Fruit fly (Drosophila melanogaster) whole organism, adult: ENCODE data around the gene TwdlR.

Experiments
- CG1620 ChIP-seq: fragments of 200-800 bp; sonication (Bioruptor generic); optimal IDR thresholded peaks from 2 replicates; lab custom pipeline; 2016; ENCODE audit warnings: missing biosample characterization, missing genetic modification characterization
- CG33017 ChIP-seq: fragments of 200-800 bp; sonication (Bioruptor generic); optimal IDR thresholded peaks from 2 replicates; lab custom pipeline; 2018; ENCODE audit warnings: missing biosample characterization, mild to moderate bottlenecking, missing genetic modification characterization, moderate library complexity
- CG5204 ChIP-seq: fragments of 200-800 bp; sonication (Bioruptor generic); optimal IDR thresholded peaks from 2 replicates; lab custom pipeline; 2016; ENCODE audit warnings: missing biosample characterization, missing genetic modification characterization
- Crg-1 ChIP-seq: fragments of 200-800 bp; sonication (Bioruptor generic); optimal IDR thresholded peaks from 2 replicates; lab custom pipeline; 2016; ENCODE audit warnings: missing biosample characterization, missing genetic modification characterization
- Hr96 ChIP-seq: fragments of 200-800 bp; sonication (Bioruptor generic); optimal IDR thresholded peaks from 2 replicates; lab custom pipeline; 2016; ENCODE audit warnings: missing biosample characterization, missing genetic modification characterization
- bab1 ChIP-seq: fragments of 200-800 bp; sonication (Bioruptor generic); optimal IDR thresholded peaks from 3 replicates; lab custom pipeline; 2019; ENCODE audit warnings: missing biosample characterization, mild to moderate bottlenecking, missing genetic modification characterization, moderate library complexity
- kay ChIP-seq: fragments of 200-800 bp; sonication (Bioruptor generic); peaks from one replicate; lab custom pipeline; 2016; ENCODE audit warnings: missing biosample characterization, missing genetic modification characterization, borderline replicate concordance
- pad ChIP-seq: fragments of 200-800 bp; sonication (Bioruptor generic); optimal IDR thresholded peaks from 3 replicates; lab custom pipeline; 2017; ENCODE audit warnings: missing biosample characterization, missing genetic modification characterization, mild to moderate bottlenecking, moderate library complexity, missing genetic modification reagents

dm6 chr3R:26671525-26672132 lies 36.9 kb downstream of the TwdlR start:
- no peak for TF ChIP-seq bab1
- no peak for TF ChIP-seq pad (GFP tag; lab: Kevin White, UChicago)
- no peak for TF ChIP-seq CG33017 (tag; lab: Kevin White, UChicago)
- TF ChIP-seq Hr96 (GFP tag; lab: Kevin White, UChicago): no peak
- TF ChIP-seq kay (GFP tag; lab: Kevin White, UChicago): no peak
- peak; percentile 16 for TF ChIP-seq CG5204 (GFP tag; lab: Kevin White, UChicago)
- no peak for TF ChIP-seq Crg-1 (GFP tag; lab: Kevin White, UChicago)
- no peak for TF ChIP-seq CG1620 (GFP tag; lab: Kevin White, UChicago)
